Fruit fly (Drosophila melanogaster) whole organism, embryonic: Measurements from ENCODE around the gene lwr.
A peak's percentile ranks its signal among the peaks of the same experiment; 100 is the strongest.

Experiments used
- Aef1 ChIP-seq: fragments of 200-800 bp; sonication (Bioruptor generic); IDR thresholded peaks from 3 replicates; pipeline ENCODE4 v1.3.6; 2022; ENCODE audit warnings: missing biosample characterization, missing genetic modification characterization
- Antp ChIP-seq: fragments of 200-800 bp; sonication (Bioruptor generic); optimal IDR thresholded peaks from 3 replicates; lab custom pipeline; 2016; ENCODE audit warnings: missing biosample characterization, missing genetic modification characterization
- Bgb ChIP-seq: fragments of 200-800 bp; sonication (Bioruptor generic); IDR thresholded peaks from 2 replicates; pipeline ENCODE4 v1.3.6; 2022; ENCODE audit warnings: missing biosample characterization, missing genetic modification characterization; ENCODE audit not compliant: partially characterized antibody
- CG11085 ChIP-seq: fragments of 200-800 bp; sonication (Bioruptor generic); IDR thresholded peaks from 2 replicates; pipeline ENCODE4 v1.3.6; 2022; ENCODE audit warnings: missing biosample characterization, missing genetic modification characterization
- CG12104 ChIP-seq: fragments of 200-800 bp; sonication (Bioruptor generic); optimal IDR thresholded peaks from 3 replicates; lab custom pipeline; 2016; ENCODE audit warnings: missing biosample characterization, missing genetic modification characterization
- CG12299 ChIP-seq: fragments of 200-800 bp; sonication (Bioruptor generic); optimal IDR thresholded peaks from 2 replicates; lab custom pipeline; 2018; ENCODE audit warnings: missing biosample characterization, mild to moderate bottlenecking, missing genetic modification characterization
- CG1233 ChIP-seq: fragments of 200-800 bp; sonication (Bioruptor generic); optimal IDR thresholded peaks from 4 replicates; lab custom pipeline; 2018; ENCODE audit warnings: missing biosample characterization, mild to moderate bottlenecking, missing genetic modification characterization
- CG14050 ChIP-seq: fragments of 200-800 bp; sonication (Bioruptor generic); IDR thresholded peaks from 3 replicates; pipeline ENCODE4 v1.3.6; 2022; ENCODE audit warnings: missing biosample characterization, missing genetic modification characterization
- CG1602 ChIP-seq: fragments of 200-800 bp; sonication (Bioruptor generic); optimal IDR thresholded peaks from 3 replicates; lab custom pipeline; 2016; ENCODE audit warnings: missing biosample characterization, missing genetic modification characterization
- CG1603 ChIP-seq: fragments of 200-800 bp; sonication (Bioruptor generic); optimal IDR thresholded peaks from 2 replicates; lab custom pipeline; 2019; ENCODE audit warnings: missing biosample characterization, mild to moderate bottlenecking, missing genetic modification characterization, moderate library complexity
- CG16813 ChIP-seq: fragments of 200-800 bp; sonication (Bioruptor generic); IDR thresholded peaks from 3 replicates; pipeline ENCODE4 v1.3.6; 2022; ENCODE audit warnings: missing biosample characterization, missing genetic modification characterization; ENCODE audit not compliant: partially characterized antibody
- CG1792 ChIP-seq: fragments of 200-800 bp; sonication (Bioruptor generic); optimal IDR thresholded peaks from 2 replicates; lab custom pipeline; 2016; ENCODE audit warnings: missing biosample characterization, missing genetic modification characterization
- CG18764 ChIP-seq: fragments of 200-800 bp; sonication (Bioruptor generic); optimal IDR thresholded peaks from 3 replicates; lab custom pipeline; 2016; ENCODE audit warnings: missing biosample characterization, missing genetic modification characterization
- CG31441 ChIP-seq: fragments of 200-800 bp; sonication (Bioruptor generic); IDR thresholded peaks from 2 replicates; pipeline ENCODE4 v1.3.6; 2022; ENCODE audit warnings: missing biosample characterization, missing genetic modification characterization
- CG33557 ChIP-seq: fragments of 200-800 bp; sonication (Bioruptor generic); optimal IDR thresholded peaks from 2 replicates; lab custom pipeline; 2019; ENCODE audit warnings: missing biosample characterization, mild to moderate bottlenecking, missing genetic modification characterization, moderate library complexity
- CG4854 ChIP-seq: fragments of 200-800 bp; sonication (Bioruptor generic); optimal IDR thresholded peaks from 2 replicates; lab custom pipeline; 2016; ENCODE audit warnings: missing biosample characterization, missing genetic modification characterization, inconsistent platforms
- CG6689 ChIP-seq: fragments of 200-800 bp; sonication (Bioruptor generic); IDR thresholded peaks from 2 replicates; pipeline ENCODE4 v1.3.6; 2022; ENCODE audit warnings: missing biosample characterization, missing genetic modification characterization
- CG6813 ChIP-seq: fragments of 200-800 bp; sonication (Bioruptor generic); optimal IDR thresholded peaks from 2 replicates; lab custom pipeline; 2017; ENCODE audit warnings: missing biosample characterization, missing genetic modification characterization, mild to moderate bottlenecking, moderate library complexity, missing genetic modification reagents
- CG7357 ChIP-seq: fragments of 200-800 bp; sonication (Bioruptor generic); IDR thresholded peaks from 3 replicates; pipeline ENCODE4 v1.3.6; 2022; ENCODE audit warnings: missing biosample characterization, missing genetic modification characterization
- CG8359 ChIP-seq: fragments of 200-800 bp; sonication (Bioruptor generic); optimal IDR thresholded peaks from 2 replicates; lab custom pipeline; 2017; ENCODE audit warnings: missing biosample characterization, mild to moderate bottlenecking, missing genetic modification characterization, borderline replicate concordance
- CG8765 ChIP-seq: fragments of 200-800 bp; sonication (Bioruptor generic); IDR thresholded peaks from 2 replicates; pipeline ENCODE4 v1.3.6; 2022; ENCODE audit warnings: missing biosample characterization, missing genetic modification characterization
- Dfd ChIP-seq, 2 experiments: fragments of >200 bp; optimal IDR thresholded peaks; 2 replicates each; lab custom pipeline; 2017; ENCODE audit warnings: missing biosample characterization in 2 of 2, missing genetic modification characterization in 2 of 2
- Drgx ChIP-seq: fragments of 200-800 bp; sonication (Bioruptor generic); IDR thresholded peaks from 2 replicates; pipeline ENCODE4 v1.3.6; 2022; ENCODE audit warnings: missing biosample characterization, missing genetic modification characterization
- Ets97D ChIP-seq: fragments of 200-800 bp; sonication (Bioruptor generic); optimal IDR thresholded peaks from 3 replicates; lab custom pipeline; 2016; ENCODE audit warnings: missing biosample characterization, missing genetic modification characterization
- Fer1 ChIP-seq: fragments of 200-800 bp; sonication (Bioruptor generic); optimal IDR thresholded peaks from 2 replicates; lab custom pipeline; 2017; ENCODE audit warnings: missing biosample characterization, mild to moderate bottlenecking, missing genetic modification characterization
- H2.0 ChIP-seq: fragments of 200-800 bp; sonication (Bioruptor generic); IDR thresholded peaks from 2 replicates; pipeline ENCODE4 v1.3.6; 2022; ENCODE audit warnings: missing biosample characterization, missing genetic modification characterization
- Hmx ChIP-seq: fragments of 200-800 bp; sonication (Bioruptor generic); optimal IDR thresholded peaks from 2 replicates; lab custom pipeline; 2016; ENCODE audit warnings: missing biosample characterization, missing genetic modification characterization
- Lim3 ChIP-seq: fragments of 200-800 bp; sonication (Bioruptor generic); IDR thresholded peaks from 2 replicates; pipeline ENCODE4 v1.3.6; 2022; ENCODE audit warnings: missing biosample characterization, missing genetic modification characterization
- MBD-R2 ChIP-seq: fragments of 200-800 bp; sonication (Bioruptor generic); IDR thresholded peaks from 2 replicates; pipeline ENCODE4 v1.3.6; 2022; ENCODE audit warnings: missing biosample characterization, missing genetic modification characterization
- MTF-1 ChIP-seq: fragments of 200-800 bp; sonication (Bioruptor generic); optimal IDR thresholded peaks from 2 replicates; lab custom pipeline; 2018; ENCODE audit warnings: missing biosample characterization, mild to moderate bottlenecking, missing genetic modification characterization, borderline replicate concordance
- Myb ChIP-seq: fragments of 200-800 bp; sonication (Bioruptor generic); optimal IDR thresholded peaks from 2 replicates; lab custom pipeline; 2016; ENCODE audit warnings: missing biosample characterization, missing genetic modification characterization
- NC2β ChIP-seq: fragments of 200-800 bp; sonication (Bioruptor generic); optimal IDR thresholded peaks from 2 replicates; lab custom pipeline; 2016; ENCODE audit warnings: missing biosample characterization, missing genetic modification characterization
- chif ChIP-seq, 2 experiments: fragments of 200-800 bp; sonication (Bioruptor generic); optimal IDR thresholded peaks; 3 replicates each; lab custom pipeline; 2016; ENCODE audit warnings: missing biosample characterization in 2 of 2, missing genetic modification characterization in 2 of 2
- chn ChIP-seq: fragments of 200-800 bp; sonication (Bioruptor generic); optimal IDR thresholded peaks from 2 replicates; lab custom pipeline; 2016; ENCODE audit warnings: missing biosample characterization, missing genetic modification characterization
- disco-r ChIP-seq: fragments of 200-800 bp; sonication (Bioruptor generic); optimal IDR thresholded peaks from 2 replicates; lab custom pipeline; 2016; ENCODE audit warnings: missing biosample characterization, missing genetic modification characterization
- dmrt99B ChIP-seq: fragments of 200-800 bp; sonication (Bioruptor generic); optimal IDR thresholded peaks from 2 replicates; lab custom pipeline; 2018; ENCODE audit warnings: missing biosample characterization, mild to moderate bottlenecking, missing genetic modification characterization, moderate library complexity
- eve ChIP-seq, 2 experiments: fragments of >200 bp; optimal IDR thresholded peaks; 2 replicates each; lab custom pipeline; 2017; ENCODE audit warnings: missing biosample characterization in 2 of 2, missing genetic modification characterization in 2 of 2
- fd3F ChIP-seq: fragments of 200-800 bp; sonication (Bioruptor generic); optimal IDR thresholded peaks from 2 replicates; lab custom pipeline; 2018; ENCODE audit warnings: missing biosample characterization, mild to moderate bottlenecking, missing genetic modification characterization, moderate library complexity
- grn ChIP-seq: fragments of 200-800 bp; sonication (Bioruptor generic); optimal IDR thresholded peaks from 3 replicates; lab custom pipeline; 2017; ENCODE audit warnings: missing biosample characterization, missing genetic modification characterization
- gro ChIP-seq: fragments of 200-800 bp; sonication (Bioruptor generic); optimal IDR thresholded peaks from 2 replicates; lab custom pipeline; 2016; ENCODE audit warnings: missing biosample characterization, missing genetic modification characterization
- hth ChIP-seq: fragments of >200 bp; optimal IDR thresholded peaks from 2 replicates; lab custom pipeline; 2017; ENCODE audit warnings: inconsistent platforms
- ind ChIP-seq: fragments of 200-800 bp; sonication (Bioruptor generic); optimal IDR thresholded peaks from 3 replicates; lab custom pipeline; 2016; ENCODE audit warnings: missing biosample characterization, missing genetic modification characterization
- pfk ChIP-seq: fragments of 200-800 bp; sonication (Bioruptor generic); optimal IDR thresholded peaks from 2 replicates; lab custom pipeline; 2018; ENCODE audit warnings: missing biosample characterization, mild to moderate bottlenecking, missing genetic modification characterization, moderate library complexity
- rib ChIP-seq: fragments of 200-800 bp; sonication (Bioruptor generic); IDR thresholded peaks from 2 replicates; pipeline ENCODE4 v1.3.6; 2022; ENCODE audit warnings: missing biosample characterization, missing genetic modification characterization
- sens-2 ChIP-seq: fragments of 200-800 bp; sonication (Bioruptor generic); IDR thresholded peaks from 2 replicates; pipeline ENCODE4 v1.3.6; 2022; ENCODE audit warnings: missing biosample characterization, missing genetic modification characterization
- shn ChIP-seq: fragments of 200-800 bp; sonication (Bioruptor generic); optimal IDR thresholded peaks from 3 replicates; lab custom pipeline; 2016; ENCODE audit warnings: missing biosample characterization, missing genetic modification characterization
- sr ChIP-seq: fragments of 200-800 bp; sonication (Bioruptor generic); IDR thresholded peaks from 3 replicates; pipeline ENCODE4 v1.3.6; 2022; ENCODE audit warnings: missing biosample characterization, missing genetic modification characterization
- stwl ChIP-seq: fragments of 200-800 bp; sonication (Bioruptor generic); optimal IDR thresholded peaks from 3 replicates; lab custom pipeline; 2018; ENCODE audit warnings: missing biosample characterization, mild to moderate bottlenecking, missing genetic modification characterization, moderate library complexity
- tin ChIP-seq: fragments of 200-800 bp; sonication (Bioruptor generic); optimal IDR thresholded peaks from 3 replicates; lab custom pipeline; 2016; ENCODE audit warnings: missing biosample characterization, missing genetic modification characterization
- tx ChIP-seq: fragments of 200-800 bp; sonication (Bioruptor generic); optimal IDR thresholded peaks from 2 replicates; lab custom pipeline; 2016; ENCODE audit warnings: missing biosample characterization, missing genetic modification characterization
- wor ChIP-seq: fragments of 200-800 bp; sonication (Bioruptor generic); IDR thresholded peaks from 2 replicates; pipeline ENCODE4 v1.3.6; 2022; ENCODE audit warnings: missing biosample characterization, missing genetic modification characterization
- zf30C ChIP-seq: fragments of 200-800 bp; sonication (Bioruptor generic); optimal IDR thresholded peaks from 3 replicates; lab custom pipeline; 2018; ENCODE audit warnings: missing biosample characterization, mild to moderate bottlenecking, missing genetic modification characterization

The lwr gene

DNA sequence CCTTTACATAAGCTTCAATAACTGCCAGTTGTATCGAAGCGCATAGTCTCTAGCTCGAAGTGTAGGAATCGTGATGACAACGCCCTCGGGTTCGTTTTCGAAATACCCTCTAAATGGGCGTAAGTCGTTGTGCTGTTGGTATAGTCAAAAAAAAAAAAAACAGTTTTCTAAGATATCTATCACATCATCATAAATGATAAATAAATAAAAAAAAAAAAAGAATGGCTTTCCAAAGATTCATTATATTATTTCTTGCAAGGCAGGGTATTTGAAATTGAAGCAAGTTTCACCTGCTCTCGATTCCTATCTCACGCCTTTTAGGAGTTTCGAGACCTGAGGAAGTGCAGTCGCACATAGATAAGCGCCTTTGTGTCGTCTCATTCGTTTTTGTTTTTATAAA, 49.1 kb downstream of the lwr start (continued):
- peak in 1 of 2 experiments; percentile 76 for TF ChIP-seq eve (GFP tag; optimal IDR thresholded peaks at IDR 0.05; lab: Kevin White, UChicago)
- TF ChIP-seq wor (GFP tag; lab: Robert Waterston, UW), result no peak; the same call in 1 of the 2 replicates
- no peak for TF ChIP-seq stwl
- no peak for TF ChIP-seq tx (GFP tag; lab: Kevin White, UChicago)
- no peak for TF ChIP-seq Dfd (GFP tag; optimal IDR thresholded peaks at IDR 0.05; lab: Kevin White, UChicago)
- TF ChIP-seq MTF-1 (GFP tag; lab: Kevin White, UChicago), result no peak
- no peak for TF ChIP-seq CG33557 (GFP tag; lab: Kevin White, UChicago)
- no peak for TF ChIP-seq CG31441 (GFP tag; lab: Robert Waterston, UW)
- no peak for TF ChIP-seq CG16813
- no peak for TF ChIP-seq Hmx (GFP tag; lab: Kevin White, UChicago)
- TF ChIP-seq Myb (GFP tag; lab: Kevin White, UChicago), result no peak
- TF ChIP-seq CG8765 (GFP tag; lab: Robert Waterston, UW), result no peak
- no peak for TF ChIP-seq CG6813 (GFP tag; lab: Kevin White, UChicago)
- TF ChIP-seq zf30C (GFP tag; lab: Kevin White, UChicago), result no peak
- TF ChIP-seq Drgx (GFP tag; lab: Robert Waterston, UW), result no peak
- TF ChIP-seq CG8359, result no peak
- no peak for TF ChIP-seq CG11085 (GFP tag; lab: Robert Waterston, UW)
- TF ChIP-seq disco-r (GFP tag; lab: Kevin White, UChicago), result no peak
- TF ChIP-seq CG14050 (GFP tag; lab: Robert Waterston, UW), result no peak
- TF ChIP-seq fd3F (GFP tag; lab: Kevin White, UChicago), result no peak
- TF ChIP-seq Lim3 (GFP tag; lab: Robert Waterston, UW), result no peak
- TF ChIP-seq NC2β (GFP tag; lab: Kevin White, UChicago), result no peak
- no peak for TF ChIP-seq Ets97D
- TF ChIP-seq chif (GFP tag; optimal IDR thresholded peaks at IDR 0.05; lab: Kevin White, UChicago), result peak in 1 of 2 experiments; percentile 60
- TF ChIP-seq CG12299, result no peak
- no peak for TF ChIP-seq sens-2 (GFP tag; lab: Robert Waterston, UW)
- TF ChIP-seq Bgb, result no peak
- no peak for TF ChIP-seq MBD-R2
- no peak for TF ChIP-seq pfk
- TF ChIP-seq CG4854 (GFP tag; lab: Kevin White, UChicago), result no peak
- no peak for TF ChIP-seq CG1233 (GFP tag; lab: Kevin White, UChicago)
- no peak for TF ChIP-seq Antp (GFP tag; lab: Kevin White, UChicago)
- TF ChIP-seq CG12104 (GFP tag; lab: Kevin White, UChicago), result no peak
- TF ChIP-seq gro, result no peak
- TF ChIP-seq chn, result no peak
- peak; percentile 26 for TF ChIP-seq tin (GFP tag; lab: Kevin White, UChicago)
- no peak for TF ChIP-seq sr (GFP tag; lab: Robert Waterston, UW)
- TF ChIP-seq H2.0 (GFP tag; lab: Robert Waterston, UW), result peak; percentile 42; the same call in 1 of the 2 replicates
- peak; percentile 21 for TF ChIP-seq CG1602
- TF ChIP-seq CG1792 (GFP tag; lab: Kevin White, UChicago), result no peak
- TF ChIP-seq grn (GFP tag; lab: Kevin White, UChicago), result peak; percentile 66
- peak; percentile 40; the same call in 1 of the 3 replicates for TF ChIP-seq Aef1
- no peak for TF ChIP-seq CG1603 (tag; lab: Kevin White, UChicago)
- no peak for TF ChIP-seq hth (lab: Kevin White, UChicago)
- no peak for TF ChIP-seq rib
- TF ChIP-seq shn (GFP tag; lab: Kevin White, UChicago), result no peak
- TF ChIP-seq CG7357 (GFP tag; lab: Robert Waterston, UW), result no peak
- TF ChIP-seq ind (GFP tag; lab: Kevin White, UChicago), result no peak
- TF ChIP-seq CG18764 (GFP tag; lab: Kevin White, UChicago), result no peak
- TF ChIP-seq Fer1 (GFP tag; lab: Kevin White, UChicago), result no peak
- no peak for TF ChIP-seq CG6689
- TF ChIP-seq dmrt99B (tag; lab: Kevin White, UChicago), result peak; percentile 53
